Fruit fly (Drosophila melanogaster) whole organism, embryonic: Measurements from ENCODE around the gene pod1.

Experiments
- Blimp-1 ChIP-seq: fragments of 200-800 bp; sonication (Bioruptor generic); optimal IDR thresholded peaks from 3 replicates; lab custom pipeline; 2018; ENCODE audit warnings: missing biosample characterization, missing genetic modification characterization, mild to moderate bottlenecking, moderate library complexity, missing genetic modification reagents
- CG10431 ChIP-seq: fragments of 200-800 bp; sonication (Bioruptor generic); optimal IDR thresholded peaks from 3 replicates; lab custom pipeline; 2018; ENCODE audit warnings: missing biosample characterization, mild to moderate bottlenecking, missing genetic modification characterization
- CG10979 ChIP-seq: fragments of 200-800 bp; sonication (Bioruptor generic); optimal IDR thresholded peaks from 2 replicates; lab custom pipeline; 2018; ENCODE audit warnings: missing biosample characterization, mild to moderate bottlenecking, missing genetic modification characterization, moderate library complexity
- CG14014 ChIP-seq: fragments of 200-800 bp; sonication (Bioruptor generic); IDR thresholded peaks from 2 replicates; pipeline ENCODE4 v1.3.6; 2022; ENCODE audit warnings: missing biosample characterization, missing genetic modification characterization
- CG15479 ChIP-seq: fragments of 200-800 bp; sonication (Bioruptor generic); optimal IDR thresholded peaks from 3 replicates; lab custom pipeline; 2019; ENCODE audit warnings: missing biosample characterization, mild to moderate bottlenecking, missing genetic modification characterization, moderate library complexity
- CG15696 ChIP-seq: fragments of 200-800 bp; sonication (Bioruptor generic); optimal IDR thresholded peaks from 2 replicates; lab custom pipeline; 2019; ENCODE audit warnings: missing biosample characterization, mild to moderate bottlenecking, missing genetic modification characterization, moderate library complexity
- CG1602 ChIP-seq: fragments of 200-800 bp; sonication (Bioruptor generic); optimal IDR thresholded peaks from 3 replicates; lab custom pipeline; 2016; ENCODE audit warnings: missing biosample characterization, missing genetic modification characterization
- CG30020 ChIP-seq: fragments of 200-800 bp; optimal IDR thresholded peaks from 2 replicates; lab custom pipeline; 2019; ENCODE audit warnings: missing biosample characterization, mild to moderate bottlenecking, missing genetic modification characterization, moderate library complexity
- CG3163 ChIP-seq: fragments of 200-800 bp; sonication (Bioruptor generic); optimal IDR thresholded peaks from 3 replicates; lab custom pipeline; 2016; ENCODE audit warnings: missing biosample characterization, missing genetic modification characterization
- CG33557 ChIP-seq: fragments of 200-800 bp; sonication (Bioruptor generic); optimal IDR thresholded peaks from 2 replicates; lab custom pipeline; 2019; ENCODE audit warnings: missing biosample characterization, mild to moderate bottlenecking, missing genetic modification characterization, moderate library complexity
- CG8478 ChIP-seq: fragments of >200 bp; optimal IDR thresholded peaks from 2 replicates; lab custom pipeline; 2018
- Dbx ChIP-seq: fragments of 200-800 bp; sonication (Bioruptor generic); IDR thresholded peaks from 3 replicates; pipeline ENCODE4 v1.3.6; 2022; ENCODE audit warnings: missing biosample characterization, missing genetic modification characterization
- Gsc ChIP-seq: fragments of 200-800 bp; sonication (Bioruptor generic); IDR thresholded peaks from 2 replicates; pipeline ENCODE4 v1.3.6; 2022; ENCODE audit warnings: missing biosample characterization, missing genetic modification characterization
- Hr51 ChIP-seq, 2 experiments: fragments of 200-800 bp; sonication (Bioruptor generic); optimal IDR thresholded peaks; 2 replicates in 1 of 2; 3 replicates in 1 of 2; lab custom pipeline; 2016 to 2018; ENCODE audit warnings: missing biosample characterization in 2 of 2, missing genetic modification characterization in 2 of 2, mild to moderate bottlenecking in 1 of 2, moderate library complexity in 1 of 2
- Hr78 ChIP-seq, 2 experiments: fragments of 200-800 bp in 1 of 2; fragments of >200 bp in 1 of 2; sonication (Bioruptor generic) in 1 of 2; optimal IDR thresholded peaks; 2 replicates each; lab custom pipeline; 2017 to 2019; ENCODE audit warnings: missing biosample characterization in 2 of 2, missing genetic modification characterization in 2 of 2, mild to moderate bottlenecking in 1 of 2, moderate library complexity in 1 of 2
- Hsf ChIP-seq: fragments of 200-800 bp; sonication (Bioruptor generic); optimal IDR thresholded peaks from 3 replicates; lab custom pipeline; 2016; ENCODE audit warnings: missing biosample characterization, missing genetic modification characterization
- Kr ChIP-seq: fragments of 200-800 bp; sonication (Bioruptor generic); optimal IDR thresholded peaks from 2 replicates; lab custom pipeline; 2017; ENCODE audit warnings: missing biosample characterization, mild to moderate bottlenecking, missing genetic modification characterization
- Nf-YB ChIP-seq: fragments of 200-800 bp; sonication (Bioruptor generic); optimal IDR thresholded peaks from 3 replicates; lab custom pipeline; 2019; ENCODE audit warnings: missing biosample characterization, mild to moderate bottlenecking, missing genetic modification characterization, moderate library complexity
- Opbp ChIP-seq: fragments of 200-800 bp; sonication (Bioruptor generic); IDR thresholded peaks from 3 replicates; pipeline ENCODE4 v1.3.6; 2022; ENCODE audit warnings: missing biosample characterization, missing genetic modification characterization; ENCODE audit not compliant: partially characterized antibody
- Optix ChIP-seq: fragments of 200-800 bp; sonication (Bioruptor generic); IDR thresholded peaks from 3 replicates; pipeline ENCODE4 v1.3.6; 2022; ENCODE audit warnings: missing biosample characterization, missing genetic modification characterization
- PHDP ChIP-seq: fragments of 200-800 bp; sonication (Bioruptor generic); optimal IDR thresholded peaks from 3 replicates; lab custom pipeline; 2018; ENCODE audit warnings: missing biosample characterization, mild to moderate bottlenecking, missing genetic modification characterization, moderate library complexity
- Usf ChIP-seq: fragments of 200-800 bp; sonication (Bioruptor generic); optimal IDR thresholded peaks from 2 replicates; lab custom pipeline; 2017; ENCODE audit warnings: missing genotype, missing biosample characterization, missing genetic modification characterization
- aop ChIP-seq: fragments of 200-800 bp; sonication (Bioruptor generic); IDR thresholded peaks from 2 replicates; pipeline ENCODE4 v1.3.6; 2022; ENCODE audit warnings: missing biosample characterization, missing genetic modification characterization
- ash1 ChIP-seq: fragments of 200-800 bp; sonication (Bioruptor generic); optimal IDR thresholded peaks from 2 replicates; lab custom pipeline; 2018; ENCODE audit warnings: missing biosample characterization, mild to moderate bottlenecking, missing genetic modification characterization
- bcd ChIP-seq: fragments of 200-800 bp; sonication (Bioruptor generic); optimal IDR thresholded peaks from 2 replicates; lab custom pipeline; 2017; ENCODE audit warnings: missing biosample characterization, mild to moderate bottlenecking, missing genetic modification characterization
- btn ChIP-seq: fragments of 200-800 bp; sonication (Bioruptor generic); optimal IDR thresholded peaks from 2 replicates; lab custom pipeline; 2016; ENCODE audit warnings: missing biosample characterization, missing genetic modification characterization
- caup ChIP-seq: fragments of 200-800 bp; sonication (Bioruptor generic); optimal IDR thresholded peaks from 3 replicates; lab custom pipeline; 2017; ENCODE audit warnings: missing biosample characterization, mild to moderate bottlenecking, missing genetic modification characterization, moderate library complexity; ENCODE audit not compliant: severe bottlenecking
- cg ChIP-seq: fragments of 200-800 bp; sonication (Bioruptor generic); optimal IDR thresholded peaks from 3 replicates; lab custom pipeline; 2019; ENCODE audit warnings: missing biosample characterization, mild to moderate bottlenecking, missing genetic modification characterization, moderate library complexity
- chinmo ChIP-seq: fragments of 200-800 bp; sonication (Bioruptor generic); IDR thresholded peaks from 4 replicates; pipeline ENCODE4 v1.3.6; 2022; ENCODE audit warnings: missing biosample characterization, missing genetic modification characterization; ENCODE audit not compliant: partially characterized antibody
- dati ChIP-seq: fragments of 200-800 bp; sonication (Bioruptor generic); IDR thresholded peaks from 2 replicates; pipeline ENCODE4 v1.3.6; 2022; ENCODE audit warnings: missing biosample characterization, missing genetic modification characterization
- gfzf ChIP-seq: fragments of 200-800 bp; sonication (Bioruptor generic); optimal IDR thresholded peaks from 2 replicates; lab custom pipeline; 2016; ENCODE audit warnings: missing biosample characterization, mild to moderate bottlenecking, missing genetic modification characterization, moderate library complexity
- gsb-n ChIP-seq: fragments of 200-800 bp; sonication (Bioruptor generic); optimal IDR thresholded peaks from 3 replicates; lab custom pipeline; 2018; ENCODE audit warnings: missing biosample characterization, mild to moderate bottlenecking, missing genetic modification characterization
- her ChIP-seq: fragments of 200-800 bp; sonication (Bioruptor generic); optimal IDR thresholded peaks from 2 replicates; lab custom pipeline; 2016; ENCODE audit warnings: missing biosample characterization, missing genetic modification characterization
- kay ChIP-seq: fragments of 200-800 bp; sonication (Bioruptor generic); optimal IDR thresholded peaks from 2 replicates; lab custom pipeline; 2016; ENCODE audit warnings: missing biosample characterization, missing genetic modification characterization
- lola ChIP-seq, 3 experiments: fragments of >200 bp in 2 of 3; fragments of 200-800 bp in 1 of 3; sonication (Bioruptor generic) in 1 of 3; optimal IDR thresholded peaks; 2 replicates each; lab custom pipeline; 2017 to 2019; ENCODE audit warnings: missing biosample characterization in 3 of 3, missing genetic modification characterization in 3 of 3, mild to moderate bottlenecking in 1 of 3, moderate library complexity in 1 of 3
- nau ChIP-seq: fragments of 200-800 bp; sonication (Bioruptor generic); optimal IDR thresholded peaks from 3 replicates; lab custom pipeline; 2017; ENCODE audit warnings: missing biosample characterization, mild to moderate bottlenecking, missing genetic modification characterization, missing genetic modification reagents
- p53 ChIP-seq: fragments of 200-800 bp; sonication (Bioruptor generic); optimal IDR thresholded peaks from 2 replicates; lab custom pipeline; 2016; ENCODE audit warnings: missing biosample characterization, missing genetic modification characterization
- pan ChIP-seq, 4 experiments: fragments of >200 bp in 3 of 4; fragments of 200-800 bp in 1 of 4; sonication (Bioruptor generic) in 1 of 4; optimal IDR thresholded peaks in 3 of 4; IDR thresholded peaks in 1 of 4; 2 replicates each; pipeline versions ENCODE4 v1.3.6 to Lab custom; 2017 to 2022; ENCODE audit warnings: missing biosample characterization in 2 of 4, missing genetic modification characterization in 2 of 4, mixed read lengths in 1 of 4
- pb ChIP-seq: fragments of 200-800 bp; sonication (Bioruptor generic); optimal IDR thresholded peaks from 3 replicates; lab custom pipeline; 2016; ENCODE audit warnings: missing biosample characterization, missing genetic modification characterization
- pita ChIP-seq: fragments of 200-800 bp; sonication (Bioruptor generic); optimal IDR thresholded peaks from 2 replicates; lab custom pipeline; 2017; ENCODE audit warnings: missing biosample characterization, mild to moderate bottlenecking, missing genetic modification characterization
- pros ChIP-seq: fragments of 200-800 bp; sonication (Bioruptor generic); optimal IDR thresholded peaks from 3 replicates; lab custom pipeline; 2019; ENCODE audit warnings: missing biosample characterization, mild to moderate bottlenecking, missing genetic modification characterization, moderate library complexity
- salm ChIP-seq: fragments of 200-800 bp; sonication (Bioruptor generic); optimal IDR thresholded peaks from 2 replicates; lab custom pipeline; 2018; ENCODE audit warnings: missing biosample characterization, mild to moderate bottlenecking, missing genetic modification characterization
- sc ChIP-seq, 3 experiments: fragments of >200 bp in 2 of 3; fragments of 200-800 bp in 1 of 3; sonication (Bioruptor generic) in 1 of 3; optimal IDR thresholded peaks; 2 replicates in 2 of 3; 3 replicates in 1 of 3; lab custom pipeline; 2017; ENCODE audit warnings: mild to moderate bottlenecking in 1 of 3, missing biosample characterization in 1 of 3, missing genetic modification characterization in 1 of 3, missing genetic modification reagents in 1 of 3
- tap ChIP-seq: fragments of 200-800 bp; optimal IDR thresholded peaks from 3 replicates; lab custom pipeline; 2019; ENCODE audit warnings: missing biosample characterization, mild to moderate bottlenecking, missing genetic modification characterization, moderate library complexity
- tin ChIP-seq: fragments of 200-800 bp; sonication (Bioruptor generic); optimal IDR thresholded peaks from 3 replicates; lab custom pipeline; 2016; ENCODE audit warnings: missing biosample characterization, missing genetic modification characterization
- zen ChIP-seq: fragments of 200-800 bp; sonication (Bioruptor generic); optimal IDR thresholded peaks from 3 replicates; lab custom pipeline; 2018; ENCODE audit warnings: missing biosample characterization, mild to moderate bottlenecking, missing genetic modification characterization, moderate library complexity

The pod1 gene

dm6 chrX:6857693-6858092 is 54.2 kb downstream of the pod1 start (continued):
- TF ChIP-seq p53 (GFP tag; lab: Kevin White, UChicago) (no peak), salm (tag; lab: Kevin White, UChicago) (no peak), CG33557 (GFP tag; lab: Kevin White, UChicago) (no peak), ash1 (GFP tag; lab: Kevin White, UChicago) (peak; percentile 37), Dbx (GFP tag; lab: Robert Waterston, UW) (no peak), nau (GFP tag; lab: Kevin White, UChicago) (no peak), Kr (GFP tag; lab: Kevin White, UChicago) (no peak), her (GFP tag; lab: Kevin White, UChicago) (no peak), dati (GFP tag; lab: Robert Waterston, UW) (no peak), CG15479 (GFP tag; lab: Kevin White, UChicago) (peak; percentile 86), bcd (no peak), CG3163 (no peak), tap (no peak), zen (tag; lab: Kevin White, UChicago) (peak; percentile 41), pros (peak; percentile 34), Opbp (GFP tag; lab: Robert Waterston, UW) (no peak), Optix (no peak), CG1602 (GFP tag; lab: Kevin White, UChicago) (no peak), btn (GFP tag; lab: Kevin White, UChicago) (no peak), Blimp-1 (GFP tag; lab: Kevin White, UChicago) (no peak), CG14014 (GFP tag; lab: Robert Waterston, UW) (no peak), CG10431 (no peak), pb (GFP tag; lab: Kevin White, UChicago) (no peak), Hr51 (GFP tag; optimal IDR thresholded peaks at IDR 0.05; lab: Kevin White, UChicago) (no peak), pita (GFP tag; lab: Kevin White, UChicago) (no peak), CG30020 (tag; lab: Kevin White, UChicago) (no peak), CG15696 (no peak), Hsf (GFP tag; lab: Kevin White, UChicago) (no peak)
- TF ChIP-seq, all 482 proteins: peak for 8

dm6 chrX:6859245-6859644 is 55.8 kb downstream of the pod1 start:
- TF ChIP-seq Hr78 (GFP tag; optimal IDR thresholded peaks at IDR 0.05; lab: Kevin White, UChicago) (no peak), cg (GFP tag; lab: Kevin White, UChicago) (peak; percentile 65), aop (peak; percentile 14; the same call in 1 of the 2 replicates)

DNA sequence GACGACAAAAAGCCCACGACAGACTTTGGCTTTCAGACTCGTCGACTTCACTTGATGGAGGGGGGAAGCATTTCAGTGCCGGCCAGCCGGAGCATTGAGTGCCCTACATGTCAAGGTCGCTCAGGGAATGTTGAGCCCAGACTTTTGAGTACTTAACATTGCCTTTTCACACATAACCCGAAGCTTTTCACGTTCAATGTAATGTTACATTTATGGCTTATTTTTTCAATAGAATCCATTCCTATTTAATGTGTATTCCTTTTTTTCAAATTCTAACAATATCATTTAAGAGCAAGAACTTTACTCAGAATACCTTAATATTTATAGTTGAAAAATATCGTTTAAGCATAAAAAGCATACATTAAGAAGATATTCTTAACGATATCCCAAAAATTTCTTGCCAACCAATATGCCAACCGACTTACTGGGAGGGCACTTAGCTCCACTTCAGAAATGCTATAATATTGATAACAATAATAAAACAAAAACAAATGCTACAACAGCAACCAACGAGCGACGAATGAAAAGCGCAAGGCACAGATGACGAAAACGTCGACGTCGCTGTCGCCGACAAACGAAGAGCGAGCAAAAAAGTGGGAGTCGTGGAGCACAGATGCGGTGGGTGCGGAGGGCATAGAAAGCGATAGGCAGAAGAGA is 56.4 kb downstream of the pod1 start:
- peak; percentile 49 for TF ChIP-seq kay (GFP tag; lab: Kevin White, UChicago)
- TF ChIP-seq aop = no peak
- TF ChIP-seq chinmo (GFP tag; lab: Robert Waterston, UW) = peak; percentile 83; the same call in 2 of the 4 replicates
- TF ChIP-seq gsb-n (tag; lab: Kevin White, UChicago) = peak; percentile 3
- peak; percentile 30 for TF ChIP-seq PHDP
- peak; percentile 73 for TF ChIP-seq caup (GFP tag; lab: Kevin White, UChicago)
- no peak for TF ChIP-seq sc (optimal IDR thresholded peaks at IDR 0.05; lab: Kevin White, UChicago)
- peak; percentile 74 for TF ChIP-seq sc (GFP tag; optimal IDR thresholded peaks at IDR 0.05; lab: Kevin White, UChicago)
- TF ChIP-seq Usf (GFP tag; lab: Kevin White, UChicago) = peak; percentile 33
- TF ChIP-seq Nf-YB = no peak
- TF ChIP-seq Gsc (GFP tag; lab: Robert Waterston, UW) = no peak
- TF ChIP-seq lola (GFP tag; optimal IDR thresholded peaks at IDR 0.05; lab: Kevin White, UChicago) = peak in 1 of 3 experiments; percentile 38
- no peak for TF ChIP-seq CG8478 (lab: Kevin White, UChicago)
- TF ChIP-seq CG10979 (tag; lab: Kevin White, UChicago) = peak; percentile 86
- no peak for TF ChIP-seq gfzf (GFP tag; lab: Kevin White, UChicago)
- peak; percentile 80 for TF ChIP-seq tin (GFP tag; lab: Kevin White, UChicago)
- no peak for TF ChIP-seq pan (optimal IDR thresholded peaks at IDR 0.05; lab: Kevin White, UChicago)
- TF ChIP-seq pan (GFP tag; optimal IDR thresholded peaks at IDR 0.05 in 1 of 2, IDR thresholded peaks at IDR 0.05 in 1 of 2) = peak in 1 of 2 experiments; percentile 71
